Fruit fly (Drosophila melanogaster) whole organism, adult: ENCODE data around the gene CG12784.

Source experiments
- CG11617 ChIP-seq: fragments of 200-800 bp; sonication (Bioruptor generic); optimal IDR thresholded peaks from 2 replicates; lab custom pipeline; 2017; ENCODE audit warnings: mild to moderate bottlenecking, missing biosample characterization, missing genetic modification reagents, missing genetic modification characterization
- CG12768 ChIP-seq: fragments of 200-800 bp; sonication (Bioruptor generic); optimal IDR thresholded peaks from 2 replicates; lab custom pipeline; 2017; ENCODE audit warnings: missing biosample characterization, missing genetic modification characterization, mild to moderate bottlenecking, moderate library complexity, missing genetic modification reagents
- CG14711 ChIP-seq: fragments of 200-800 bp; sonication (Bioruptor generic); optimal IDR thresholded peaks from 2 replicates; lab custom pipeline; 2018; ENCODE audit warnings: missing biosample characterization, mild to moderate bottlenecking, missing genetic modification characterization, moderate library complexity
- CG1620 ChIP-seq: fragments of 200-800 bp; sonication (Bioruptor generic); optimal IDR thresholded peaks from 2 replicates; lab custom pipeline; 2016; ENCODE audit warnings: missing biosample characterization, missing genetic modification characterization
- CG33017 ChIP-seq: fragments of 200-800 bp; sonication (Bioruptor generic); optimal IDR thresholded peaks from 2 replicates; lab custom pipeline; 2018; ENCODE audit warnings: missing biosample characterization, mild to moderate bottlenecking, missing genetic modification characterization, moderate library complexity
- CG5204 ChIP-seq: fragments of 200-800 bp; sonication (Bioruptor generic); optimal IDR thresholded peaks from 2 replicates; lab custom pipeline; 2016; ENCODE audit warnings: missing biosample characterization, missing genetic modification characterization
- CG7045 ChIP-seq: fragments of 200-800 bp; sonication (Bioruptor generic); optimal IDR thresholded peaks from 2 replicates; lab custom pipeline; 2017; ENCODE audit warnings: missing biosample characterization, mild to moderate bottlenecking, missing genetic modification characterization
- CG7101 ChIP-seq: fragments of 200-800 bp; sonication (Bioruptor generic); optimal IDR thresholded peaks from 2 replicates; lab custom pipeline; 2018; ENCODE audit warnings: missing biosample characterization, mild to moderate bottlenecking, missing genetic modification characterization, moderate library complexity
- Clk ChIP-seq: fragments of 200-800 bp; sonication (Bioruptor generic); optimal IDR thresholded peaks from 2 replicates; lab custom pipeline; 2017; ENCODE audit warnings: missing biosample characterization, missing genetic modification characterization
- Crg-1 ChIP-seq: fragments of 200-800 bp; sonication (Bioruptor generic); optimal IDR thresholded peaks from 2 replicates; lab custom pipeline; 2016; ENCODE audit warnings: missing biosample characterization, missing genetic modification characterization
- Hr96 ChIP-seq: fragments of 200-800 bp; sonication (Bioruptor generic); optimal IDR thresholded peaks from 2 replicates; lab custom pipeline; 2016; ENCODE audit warnings: missing biosample characterization, missing genetic modification characterization
- Mnt ChIP-seq: fragments of 200-800 bp; sonication (Bioruptor generic); optimal IDR thresholded peaks from 2 replicates; lab custom pipeline; 2016; ENCODE audit warnings: missing biosample characterization, mild to moderate bottlenecking, missing genetic modification characterization
- bab1 ChIP-seq: fragments of 200-800 bp; sonication (Bioruptor generic); optimal IDR thresholded peaks from 3 replicates; lab custom pipeline; 2019; ENCODE audit warnings: missing biosample characterization, mild to moderate bottlenecking, missing genetic modification characterization, moderate library complexity
- cic ChIP-seq: fragments of 200-800 bp; sonication (Bioruptor generic); optimal IDR thresholded peaks from 2 replicates; lab custom pipeline; 2017; ENCODE audit warnings: missing biosample characterization, mild to moderate bottlenecking, missing genetic modification characterization, moderate library complexity
- cnc ChIP-seq, 2 experiments: fragments of >200 bp; optimal IDR thresholded peaks; 2 replicates each; lab custom pipeline; 2017
- kay ChIP-seq: fragments of 200-800 bp; sonication (Bioruptor generic); peaks from one replicate; lab custom pipeline; 2016; ENCODE audit warnings: missing biosample characterization, missing genetic modification characterization, borderline replicate concordance
- ovo ChIP-seq: fragments of 200-800 bp; sonication (Bioruptor generic); optimal IDR thresholded peaks from 2 replicates; lab custom pipeline; 2016; ENCODE audit warnings: missing biosample characterization, missing genetic modification characterization
- pad ChIP-seq: fragments of 200-800 bp; sonication (Bioruptor generic); optimal IDR thresholded peaks from 3 replicates; lab custom pipeline; 2017; ENCODE audit warnings: missing biosample characterization, missing genetic modification characterization, mild to moderate bottlenecking, moderate library complexity, missing genetic modification reagents
- tj ChIP-seq: fragments of 200-800 bp; sonication (Bioruptor generic); optimal IDR thresholded peaks from 3 replicates; lab custom pipeline; 2017; ENCODE audit warnings: missing biosample characterization, mild to moderate bottlenecking, missing genetic modification characterization, moderate library complexity
- toe ChIP-seq: fragments of 200-800 bp; sonication (Bioruptor generic); optimal IDR thresholded peaks from 2 replicates; lab custom pipeline; 2016; ENCODE audit warnings: missing biosample characterization, missing genetic modification characterization

CG12784 gene

dm6 chr3R:15793372-15793802 is 30.5 kb downstream of the CG12784 start, which contains the start of gene nsl1:
nsl1 (plus strand) TSS chr3R:15793782.
- TF ChIP-seq pad (peak; percentile 57), CG11617 (GFP tag; lab: Kevin White, UChicago) (peak; percentile 53), toe (peak; percentile 77), CG14711 (tag; lab: Kevin White, UChicago) (no peak), CG33017 (peak; percentile 13), cnc (optimal IDR thresholded peaks at IDR 0.05; lab: Kevin White, UChicago) (no peak), bab1 (GFP tag; lab: Kevin White, UChicago) (peak; percentile 30), Hr96 (GFP tag; lab: Kevin White, UChicago) (peak; percentile 22), Crg-1 (peak; percentile 50), kay (GFP tag; lab: Kevin White, UChicago) (no peak), CG7045 (GFP tag; lab: Kevin White, UChicago) (no peak), tj (GFP tag; lab: Kevin White, UChicago) (no peak), CG7101 (tag; lab: Kevin White, UChicago) (peak; percentile 40), CG12768 (GFP tag; lab: Kevin White, UChicago) (peak; percentile 81), ovo (GFP tag; lab: Kevin White, UChicago) (peak; percentile 22), cic (GFP tag; lab: Kevin White, UChicago) (peak; percentile 57), Mnt (GFP tag; lab: Kevin White, UChicago) (peak; percentile 80), CG1620 (GFP tag; lab: Kevin White, UChicago) (peak; percentile 52), CG5204 (GFP tag; lab: Kevin White, UChicago) (peak; percentile 20), Clk (GFP tag; lab: Kevin White, UChicago) (peak; percentile 45)

dm6 chr3R:15794258-15794727 is 31.4 kb downstream of the CG12784 start:
- TF ChIP-seq cic (GFP tag; lab: Kevin White, UChicago) (peak; percentile 2), CG7045 (GFP tag; lab: Kevin White, UChicago) (no peak), Hr96 (GFP tag; lab: Kevin White, UChicago) (peak; percentile 20), CG12768 (GFP tag; lab: Kevin White, UChicago) (no peak), toe (no peak), Crg-1 (peak; percentile 53), CG11617 (GFP tag; lab: Kevin White, UChicago) (no peak), pad (peak; percentile 21), bab1 (GFP tag; lab: Kevin White, UChicago) (peak; percentile 29), tj (GFP tag; lab: Kevin White, UChicago) (peak; percentile 33), Clk (GFP tag; lab: Kevin White, UChicago) (no peak), CG1620 (GFP tag; lab: Kevin White, UChicago) (peak; percentile 10), cnc (optimal IDR thresholded peaks at IDR 0.05; lab: Kevin White, UChicago) (peak in 1 of 2 experiments; percentile 11), CG7101 (tag; lab: Kevin White, UChicago) (peak; percentile 7), CG33017 (no peak), kay (GFP tag; lab: Kevin White, UChicago) (peak; percentile 88), ovo (GFP tag; lab: Kevin White, UChicago) (peak; percentile 65), CG14711 (tag; lab: Kevin White, UChicago) (no peak), Mnt (GFP tag; lab: Kevin White, UChicago) (peak; percentile 81), CG5204 (GFP tag; lab: Kevin White, UChicago) (no peak)

- TF ChIP-seq CG1620 (GFP tag; lab: Kevin White, UChicago) (no peak), CG33017 (no peak), Clk (GFP tag; lab: Kevin White, UChicago) (no peak), CG7101 (tag; lab: Kevin White, UChicago) (no peak), bab1 (GFP tag; lab: Kevin White, UChicago) (no peak), CG14711 (tag; lab: Kevin White, UChicago) (no peak), Mnt (GFP tag; lab: Kevin White, UChicago) (no peak), Crg-1 (no peak), Hr96 (GFP tag; lab: Kevin White, UChicago) (no peak), CG12768 (GFP tag; lab: Kevin White, UChicago) (no peak), CG11617 (GFP tag; lab: Kevin White, UChicago) (no peak), tj (GFP tag; lab: Kevin White, UChicago) (no peak), CG5204 (GFP tag; lab: Kevin White, UChicago) (no peak), kay (GFP tag; lab: Kevin White, UChicago) (no peak), cnc (optimal IDR thresholded peaks at IDR 0.05; lab: Kevin White, UChicago) (no peak)
Measured at dm6 chr3R:15802006-15802405, 39.1 kb downstream of the CG12784 start, which contains the start of gene CG9593. CG9593 (plus strand) TSS chr3R:15802275.

- no peak for TF ChIP-seq CG12768 (GFP tag; lab: Kevin White, UChicago)
- TF ChIP-seq ovo (GFP tag; lab: Kevin White, UChicago): peak; percentile 12
- TF ChIP-seq bab1 (GFP tag; lab: Kevin White, UChicago): peak; percentile 63
- TF ChIP-seq Clk (GFP tag; lab: Kevin White, UChicago): no peak
- TF ChIP-seq Hr96 (GFP tag; lab: Kevin White, UChicago): peak; percentile 41
- TF ChIP-seq CG11617 (GFP tag; lab: Kevin White, UChicago): no peak
- no peak for TF ChIP-seq CG33017
- peak; percentile 21 for TF ChIP-seq Mnt (GFP tag; lab: Kevin White, UChicago)
- no peak for TF ChIP-seq CG1620 (GFP tag; lab: Kevin White, UChicago)
- TF ChIP-seq CG5204 (GFP tag; lab: Kevin White, UChicago): no peak
- TF ChIP-seq CG7101 (tag; lab: Kevin White, UChicago): no peak
- no peak for TF ChIP-seq pad
- TF ChIP-seq kay (GFP tag; lab: Kevin White, UChicago): no peak
- peak; percentile 36 for TF ChIP-seq tj (GFP tag; lab: Kevin White, UChicago)
Measured at dm6 chr3R:15803502-15804461, 40.9 kb downstream of the CG12784 start, which contains the start of gene alpha-Man-IIb. alpha-Man-IIb (plus strand) TSS chr3R:15804248.
